Fruit fly (Drosophila melanogaster): ENCODE measurements around the gene CG33325.

- TF ChIP-seq Mnt (GFP tag; optimal IDR thresholded peaks at IDR 0.05), result peak; percentile 9
- peak; percentile 36 for TF ChIP-seq ovo (GFP tag; optimal IDR thresholded peaks at IDR 0.05)
- peak; percentile 71 for TF ChIP-seq kay (GFP tag; ENCODE audit: borderline replicate concordance)
- TF ChIP-seq CG33017 (tag; optimal IDR thresholded peaks at IDR 0.05), result peak; percentile 64
Observed at dm6 chr3R:8670529-8671491, 9.0 kb downstream of the CG33325 start, which contains the start of gene p.

Measured in whole organism, adult.